Fruit fly (Drosophila melanogaster): Measurements from ENCODE around the gene CG9747.

DNA sequence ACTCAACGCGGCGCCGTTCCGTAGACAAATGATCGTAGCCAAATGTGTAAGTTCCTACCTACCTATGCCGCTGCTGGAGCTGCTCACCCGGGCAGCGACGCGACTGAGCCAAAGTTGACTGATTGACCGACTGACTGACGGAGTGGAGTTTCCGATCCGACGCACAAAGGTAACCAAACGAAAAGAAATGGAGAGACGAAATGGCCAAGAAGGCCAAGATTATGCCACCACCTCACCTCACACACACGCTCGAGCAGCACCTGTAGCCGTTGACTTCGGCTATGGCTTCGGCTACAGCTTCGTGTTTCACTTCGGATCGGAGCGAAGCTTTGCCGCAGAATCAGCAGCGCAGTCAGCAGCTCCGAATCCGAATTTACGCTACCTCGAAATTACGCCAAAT, at the start of gene CG9747:
- TF ChIP-seq psq (optimal IDR thresholded peaks at IDR 0.05): no peak
- TF ChIP-seq Dll (optimal IDR thresholded peaks at IDR 0.05): no peak
- TF ChIP-seq usp (GFP tag; optimal IDR thresholded peaks at IDR 0.05): no peak
- no peak for TF ChIP-seq CG8478 (optimal IDR thresholded peaks at IDR 0.05)
- no peak for TF ChIP-seq pan (optimal IDR thresholded peaks at IDR 0.05)
- no peak for TF ChIP-seq EcR (GFP tag; optimal IDR thresholded peaks at IDR 0.05)

All from whole organism.